4 fruit fly cellular contexts compared by ENCODE assay signal in genomic region chr3R:31247281-31247995, dm6.
TF ChIP-seq lines count a peak whose summit lies in the region.

No protein-coding gene starts in this region.

- peak; percentile 30 for TF ChIP-seq CTCF in whole organism, embryonic (GFP tag; optimal IDR thresholded peaks at IDR 0.05; lab: Kevin White, UChicago)

TF ChIP-seq in whole organism, embryonic, 481 proteins besides CTCF, POLR2A, EP300 and RAD21 (continues in another document):
- TF ChIP-seq NK7.1 (GFP tag; optimal IDR thresholded peaks at IDR 0.05; lab: Kevin White, UChicago) (peak; percentile 14), pnt (GFP tag; optimal IDR thresholded peaks at IDR 0.05; lab: Kevin White, UChicago) (peak; percentile 70), Gsc (GFP tag; IDR thresholded peaks at IDR 0.05; lab: Robert Waterston, UW) (peak; percentile 40; the same call in 1 of the 2 replicates), cas (GFP tag; IDR thresholded peaks at IDR 0.05; lab: Robert Waterston, UW) (no peak), CG12071 (GFP tag; optimal IDR thresholded peaks at IDR 0.05; lab: Kevin White, UChicago) (peak; percentile 75), run (tag; optimal IDR thresholded peaks at IDR 0.05; lab: Kevin White, UChicago) (peak; percentile 60), CG11456 (GFP tag; IDR thresholded peaks at IDR 0.05; lab: Robert Waterston, UW) (peak; percentile 67; the same call in 2 of the 3 replicates), mld (GFP tag; IDR thresholded peaks at IDR 0.05; lab: Robert Waterston, UW; ENCODE audit: partially characterized antibody) (no peak), CG11696 (GFP tag; IDR thresholded peaks at IDR 0.05; lab: Robert Waterston, UW) (0 out of 2 replicates have a peak, but pooled peaks have one; percentile 31), Oli (tag; optimal IDR thresholded peaks at IDR 0.05; lab: Kevin White, UChicago) (peak; percentile 82), CG17912 (GFP tag; optimal IDR thresholded peaks at IDR 0.05; lab: Kevin White, UChicago) (no peak), unpg (GFP tag; optimal IDR thresholded peaks at IDR 0.05; lab: Kevin White, UChicago) (peak; percentile 79), CG8089 (GFP tag; optimal IDR thresholded peaks at IDR 0.05; lab: Kevin White, UChicago) (peak; percentile 40), Ravus (GFP tag; IDR thresholded peaks at IDR 0.05; lab: Robert Waterston, UW) (no peak), pfk (GFP tag; optimal IDR thresholded peaks at IDR 0.05; lab: Kevin White, UChicago) (no peak), mam (GFP tag; optimal IDR thresholded peaks at IDR 0.05; lab: Kevin White, UChicago) (peak; percentile 36), Tbp (GFP tag; optimal IDR thresholded peaks at IDR 0.05; lab: Kevin White, UChicago) (no peak), dmrt99B (tag; optimal IDR thresholded peaks at IDR 0.05; lab: Kevin White, UChicago) (peak; percentile 89), H2.0 (GFP tag; IDR thresholded peaks at IDR 0.05; lab: Robert Waterston, UW) (peak; percentile 68), wek (GFP tag; optimal IDR thresholded peaks at IDR 0.05; lab: Kevin White, UChicago) (peak; percentile 43), tgo (GFP tag; IDR thresholded peaks at IDR 0.05; lab: Robert Waterston, UW) (peak; percentile 81), CG15601 (tag; optimal IDR thresholded peaks at IDR 0.05; lab: Kevin White, UChicago) (peak; percentile 76)

TF ChIP-seq in whole organism, prepupa, 60 proteins besides CTCF, POLR2A, EP300 and RAD21 (continues in another document):
- no peak for TF ChIP-seq dsx (GFP tag; optimal IDR thresholded peaks at IDR 0.05; lab: Kevin White, UChicago; ENCODE audit: poor library complexity, severe bottlenecking)
- TF ChIP-seq Met (GFP tag; optimal IDR thresholded peaks at IDR 0.05; lab: Kevin White, UChicago) = peak; percentile 82
- TF ChIP-seq CG6163 (GFP tag; IDR thresholded peaks at IDR 0.05; lab: Robert Waterston, UW) = peak; percentile 74
- no peak for TF ChIP-seq Hr38 (GFP tag; optimal IDR thresholded peaks at IDR 0.05; lab: Kevin White, UChicago)
- peak; percentile 37 for TF ChIP-seq fd85E (GFP tag; optimal IDR thresholded peaks at IDR 0.05; lab: Kevin White, UChicago)
- no peak for TF ChIP-seq fd59A (GFP tag; optimal IDR thresholded peaks at IDR 0.05; lab: Kevin White, UChicago)
- peak; percentile 33 for TF ChIP-seq CG15336 (GFP tag; IDR thresholded peaks at IDR 0.05; lab: Robert Waterston, UW)
- TF ChIP-seq Smox (GFP tag; optimal IDR thresholded peaks at IDR 0.05; lab: Kevin White, UChicago) = peak; percentile 78
- TF ChIP-seq CG3919 (GFP tag; optimal IDR thresholded peaks at IDR 0.05; lab: Kevin White, UChicago) = peak; percentile 76
- peak; percentile 68 for TF ChIP-seq CG7368 (GFP tag; optimal IDR thresholded peaks at IDR 0.05; lab: Kevin White, UChicago)
- peak; percentile 50; the same call in 2 of the 3 replicates for TF ChIP-seq CG8119 (GFP tag; IDR thresholded peaks at IDR 0.05; lab: Robert Waterston, UW)
- TF ChIP-seq Sox15 (GFP tag; optimal IDR thresholded peaks at IDR 0.05; lab: Kevin White, UChicago) = peak; percentile 43
- TF ChIP-seq CG11294 (GFP tag; IDR thresholded peaks at IDR 0.05; lab: Robert Waterston, UW) = no peak
- TF ChIP-seq net (GFP tag; optimal IDR thresholded peaks at IDR 0.05; lab: Kevin White, UChicago) = peak; percentile 62
- peak; percentile 65 for TF ChIP-seq CG11902 (GFP tag; optimal IDR thresholded peaks at IDR 0.05; lab: Kevin White, UChicago)
- peak; percentile 32 for TF ChIP-seq Hr4 (GFP tag; optimal IDR thresholded peaks at IDR 0.05; lab: Kevin White, UChicago)
- peak; percentile 12 for TF ChIP-seq dac (GFP tag; optimal IDR thresholded peaks at IDR 0.05; lab: Kevin White, UChicago)
- TF ChIP-seq Sox14 (GFP tag; optimal IDR thresholded peaks at IDR 0.05; lab: Kevin White, UChicago) = peak; percentile 51
- TF ChIP-seq CG6808 (GFP tag; optimal IDR thresholded peaks at IDR 0.05; lab: Kevin White, UChicago) = no peak
- TF ChIP-seq CG6792 (GFP tag; optimal IDR thresholded peaks at IDR 0.05; lab: Kevin White, UChicago) = peak; percentile 82
- TF ChIP-seq Sox102F (GFP tag; optimal IDR thresholded peaks at IDR 0.05; lab: Kevin White, UChicago) = peak; percentile 81
- TF ChIP-seq fkh (GFP tag; optimal IDR thresholded peaks at IDR 0.05; lab: Kevin White, UChicago) = no peak
- peak; percentile 31 for TF ChIP-seq CG6854 (GFP tag; optimal IDR thresholded peaks at IDR 0.05; lab: Kevin White, UChicago)

TF ChIP-seq in whole organism, pupa, 21 proteins besides CTCF, POLR2A, EP300 and RAD21:
- TF ChIP-seq fd96Ca (GFP tag; IDR thresholded peaks at IDR 0.05; lab: Robert Waterston, UW) (peak; percentile 65; the same call in 2 of the 3 replicates), CG32121 (GFP tag; IDR thresholded peaks at IDR 0.05; lab: Robert Waterston, UW) (peak; percentile 22; the same call in 1 of the 2 replicates), CG13204 (GFP tag; optimal IDR thresholded peaks at IDR 0.05; lab: Kevin White, UChicago) (no peak), Pif1A (GFP tag; optimal IDR thresholded peaks at IDR 0.05; lab: Kevin White, UChicago) (peak; percentile 58), CG8301 (tag; optimal IDR thresholded peaks at IDR 0.05; lab: Kevin White, UChicago) (peak; percentile 52), Snoo (tag; optimal IDR thresholded peaks at IDR 0.05; lab: Kevin White, UChicago) (peak; percentile 74), D1 (tag; optimal IDR thresholded peaks at IDR 0.05; lab: Kevin White, UChicago) (no peak), CG4496 (GFP tag; IDR thresholded peaks at IDR 0.05; lab: Robert Waterston, UW) (peak; percentile 58; the same call in 2 of the 3 replicates), CG12605 (GFP tag; IDR thresholded peaks at IDR 0.05; lab: Robert Waterston, UW) (no peak), EcR (GFP tag; optimal IDR thresholded peaks at IDR 0.05; lab: Kevin White, UChicago) (no peak), CG8159 (tag; optimal IDR thresholded peaks at IDR 0.05; lab: Kevin White, UChicago) (no peak), gl (tag; optimal IDR thresholded peaks at IDR 0.05; lab: Kevin White, UChicago) (no peak), CG9948 (tag; optimal IDR thresholded peaks at IDR 0.05; lab: Kevin White, UChicago) (no peak), CG14655 (GFP tag; optimal IDR thresholded peaks at IDR 0.05; lab: Kevin White, UChicago) (peak; percentile 15), CG15710 (tag; optimal IDR thresholded peaks at IDR 0.05; lab: Kevin White, UChicago) (no peak), rn (GFP tag; IDR thresholded peaks at IDR 0.05; lab: Robert Waterston, UW) (no peak), Ets98B (GFP tag; IDR thresholded peaks at IDR 0.05; lab: Robert Waterston, UW) (peak; percentile 40; the same call in 1 of the 2 replicates), Pif1B (GFP tag; optimal IDR thresholded peaks at IDR 0.05; lab: Kevin White, UChicago) (peak; percentile 60), CG17806 (tag; optimal IDR thresholded peaks at IDR 0.05; lab: Kevin White, UChicago) (no peak), CG10348 (GFP tag; IDR thresholded peaks at IDR 0.05; lab: Robert Waterston, UW) (no peak), CG34367 (tag; optimal IDR thresholded peaks at IDR 0.05; lab: Kevin White, UChicago) (no peak)

TF ChIP-seq in whole organism, wandering third instar larva, 38 proteins besides CTCF, POLR2A, EP300 and RAD21:
- TF ChIP-seq foxo (GFP tag; optimal IDR thresholded peaks at IDR 0.05; lab: Kevin White, UChicago) = peak in 1 of 2 experiments; percentile 15
- TF ChIP-seq psq (GFP tag; optimal IDR thresholded peaks at IDR 0.05; lab: Kevin White, UChicago) = no peak
- peak; percentile 13 for TF ChIP-seq h (GFP tag; optimal IDR thresholded peaks at IDR 0.05; lab: Kevin White, UChicago)
- peak; percentile 21 for TF ChIP-seq sv (GFP tag; optimal IDR thresholded peaks at IDR 0.05; lab: Kevin White, UChicago)
- TF ChIP-seq lola (GFP tag; optimal IDR thresholded peaks at IDR 0.05; lab: Kevin White, UChicago) = no peak
- peak; percentile 29 for TF ChIP-seq HLH106 (tag; optimal IDR thresholded peaks at IDR 0.05; lab: Kevin White, UChicago)
- no peak for TF ChIP-seq Dif (GFP tag; optimal IDR thresholded peaks at IDR 0.05; lab: Kevin White, UChicago; ENCODE audit: partially characterized antibody)
- TF ChIP-seq usp (GFP tag; optimal IDR thresholded peaks at IDR 0.05; lab: Kevin White, UChicago) = no peak
- TF ChIP-seq fru (GFP tag; optimal IDR thresholded peaks at IDR 0.05; lab: Kevin White, UChicago) = peak; percentile 37

Comparison
In these comparisons a context has a peak if more than half of its experiments do, and no peak if none do; other contexts are left out.
1. Of the 7 proteins assayed by ChIP-seq in both whole organism, embryonic and whole organism, prepupa: peak only in whole organism, embryonic: Blimp-1 and Gug; only in whole organism, prepupa: Hr39 and Lpt; in both: CG6854 and Sox102F; in neither: 1.